Worm (Caenorhabditis elegans) whole organism, young adult: Measurements from ENCODE around the gene clc-7.

Source experiments
- ama-1 ChIP-seq, 3 experiments: fragments of 150-350 bp in 1 of 3; sonication (generic microtip) in 2 of 3; optimal IDR thresholded peaks; 2 replicates each; lab custom pipeline; 2014 to 2018; ENCODE audit warnings: missing biosample characterization in 2 of 3, missing genetic modification characterization in 2 of 3, missing genetic modification reagents in 2 of 3
- snpc-4 ChIP-seq, 5 experiments: fragments of 150-350 bp in 1 of 5; sonication (generic microtip) in 4 of 5; optimal IDR thresholded peaks; 2 replicates each; lab custom pipeline; 2014 to 2018; ENCODE audit warnings: missing genetic modification characterization in 5 of 5, missing biosample characterization in 3 of 5, antibody characterized with exemption in 2 of 5, mild to moderate bottlenecking in 2 of 5, missing compliant biosample characterization in 2 of 5, missing genotype in 2 of 5, moderate library complexity in 2 of 5, missing genetic modification reagents in 1 of 5
- zim-3 ChIP-seq: sonication (generic microtip); optimal IDR thresholded peaks from 2 replicates; lab custom pipeline; 2017; ENCODE audit warnings: mild to moderate bottlenecking, missing genetic modification characterization, moderate library complexity, missing compliant biosample characterization

DNA sequence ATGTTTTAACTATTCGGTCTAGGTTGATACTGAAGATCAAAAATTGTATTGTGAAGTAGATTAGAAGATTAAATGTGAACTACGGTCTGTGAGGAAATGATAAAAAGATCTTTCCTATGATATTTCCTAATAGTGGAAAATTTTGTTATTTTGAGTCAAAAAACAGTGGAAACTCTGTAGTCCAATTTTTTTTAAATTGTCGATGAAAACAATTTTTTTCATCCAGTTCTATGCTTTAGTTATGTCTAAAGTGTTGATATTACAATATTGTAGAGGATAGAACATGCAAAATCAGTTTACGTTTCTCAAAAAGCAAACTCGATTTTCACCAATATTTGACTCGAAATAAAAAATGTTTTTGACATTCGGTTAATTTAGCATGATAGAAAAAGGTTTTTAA is 51.8 kb downstream of the clc-7 start:
- TF ChIP-seq snpc-4 (GFP tag; optimal IDR thresholded peaks at IDR 0.05; lab: Kevin White, UChicago) (no peak), snpc-4 (tag; optimal IDR thresholded peaks at IDR 0.05; lab: Kevin White, UChicago) (no peak), ama-1 (optimal IDR thresholded peaks at IDR 0.05; lab: Kevin White, UChicago) (no peak), ama-1 (GFP tag; optimal IDR thresholded peaks at IDR 0.05; lab: Kevin White, UChicago) (no peak), zim-3 (no peak)
